Worm (Caenorhabditis elegans): Measurements from ENCODE around the gene cah-2.

DNA sequence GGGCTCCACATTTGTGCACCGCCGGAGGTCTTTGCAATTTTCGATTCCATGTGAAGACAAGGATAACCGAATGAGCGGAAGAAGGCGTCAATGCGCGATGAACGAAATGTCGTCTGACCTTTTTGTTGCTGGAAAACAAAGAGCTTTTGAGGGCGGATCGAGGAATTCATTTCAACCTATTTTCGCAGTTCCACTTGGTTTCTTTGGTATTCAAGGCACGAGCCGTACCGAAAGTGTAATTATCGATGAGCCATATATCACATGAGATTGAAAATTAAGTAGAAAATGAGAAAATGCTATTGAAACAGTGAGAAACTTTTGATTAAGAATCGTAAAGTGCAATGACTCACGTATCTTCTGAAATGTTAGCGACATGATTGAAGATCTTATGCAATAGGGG lies 36.3 kb upstream of the cah-2 start, which contains the start of gene glb-9:
- TF ChIP-seq ceh-31 (tag; optimal IDR thresholded peaks at IDR 0.05), result no peak
- TF ChIP-seq unc-86 (tag; optimal IDR thresholded peaks at IDR 0.05), result no peak
- no peak for TF ChIP-seq pros-1 (tag; optimal IDR thresholded peaks at IDR 0.05)
- TF ChIP-seq ceh-22 (tag; optimal IDR thresholded peaks at IDR 0.05), result no peak
- no peak for TF ChIP-seq pha-4 (tag; optimal IDR thresholded peaks at IDR 0.05)
- no peak for TF ChIP-seq fkh-6 (tag; optimal IDR thresholded peaks at IDR 0.05)

Measured in whole organism, late embryonic.